Fruit fly (Drosophila melanogaster) whole organism: ENCODE measurements around the gene PolrMT.

Experiments used
- CG8478 ChIP-seq: fragments of >200 bp; optimal IDR thresholded peaks from 2 replicates; lab custom pipeline; 2018; ENCODE audit warnings: inconsistent platforms
- Dll ChIP-seq: fragments of >200 bp; optimal IDR thresholded peaks from 2 replicates; lab custom pipeline; 2017
- EcR ChIP-seq, 2 experiments: fragments of >200 bp; optimal IDR thresholded peaks; 2 replicates each; lab custom pipeline; 2017; ENCODE audit warnings: missing biosample characterization in 2 of 2, missing genetic modification characterization in 2 of 2, missing genetic modification reagents in 2 of 2
- pan ChIP-seq: fragments of >200 bp; optimal IDR thresholded peaks from 2 replicates; lab custom pipeline; 2017
- psq ChIP-seq: fragments of >200 bp; optimal IDR thresholded peaks from 2 replicates; lab custom pipeline; 2017
- usp ChIP-seq: fragments of >200 bp; optimal IDR thresholded peaks from 2 replicates; lab custom pipeline; 2017; ENCODE audit warnings: missing biosample characterization, missing genetic modification characterization, mixed read lengths

PolrMT gene

dm6 chr2L:1134011-1134743 is 26.0 kb upstream of the PolrMT start, which contains the start of the genes Iris and CG4577:
Gene Iris, minus strand, starts transcription at chr2L:1134098.
Gene CG4577, plus strand, starts transcription at chr2L:1134693.
- TF ChIP-seq Dll (lab: Kevin White, UChicago) (no peak), CG8478 (lab: Kevin White, UChicago) (no peak), EcR (GFP tag; optimal IDR thresholded peaks at IDR 0.05; lab: Kevin White, UChicago) (no peak), pan (no peak), psq (no peak), usp (GFP tag; lab: Kevin White, UChicago) (no peak)

DNA sequence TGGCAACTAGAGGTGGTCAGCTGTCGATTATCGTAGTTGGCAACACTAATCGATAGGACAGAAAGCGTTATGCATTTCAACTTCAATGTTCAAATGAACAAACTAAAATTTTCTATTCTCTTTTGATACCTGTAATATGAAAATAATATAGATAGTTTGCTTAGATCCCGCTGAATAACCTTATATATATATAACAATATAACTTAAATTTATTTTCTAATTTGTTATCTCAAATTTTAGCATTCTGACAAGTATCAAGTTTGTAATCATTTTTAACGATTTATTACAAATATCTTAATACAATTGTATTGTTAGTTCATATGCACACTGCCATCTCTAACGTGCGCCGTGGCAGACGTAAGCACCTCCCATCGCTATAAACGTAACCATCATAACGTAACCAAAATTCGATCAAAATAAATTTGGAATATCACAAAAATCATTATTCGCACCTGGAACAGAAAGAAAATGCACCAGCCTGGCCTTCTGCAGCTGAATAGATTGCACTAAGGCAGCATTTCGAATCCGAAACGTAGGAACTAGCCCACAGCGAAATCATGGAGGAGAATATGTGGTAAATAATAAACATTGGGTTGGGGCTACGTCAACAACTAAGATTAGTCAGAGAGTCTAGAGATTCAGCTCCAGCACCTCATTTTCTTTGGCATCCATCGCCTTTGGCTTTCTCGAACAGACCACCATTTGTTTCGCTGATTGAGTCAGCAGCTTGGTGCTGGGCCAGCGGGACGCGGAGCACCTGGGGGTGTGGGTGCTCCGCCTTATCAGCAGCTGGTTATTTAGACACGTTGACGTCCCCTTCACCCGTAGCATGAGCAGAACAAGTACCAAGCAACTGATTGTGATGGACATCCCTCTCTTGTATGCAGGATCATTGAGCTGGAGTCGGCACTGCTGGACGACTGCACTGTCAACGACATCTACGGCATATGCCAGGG is 21.0 kb upstream of the PolrMT start, which contains the start of the genes Pino and TBC1D23:
Pino (minus strand) TSS at position 22 of the 956 bp plus-strand sequence.
TBC1D23 (plus strand) TSS at position 385 of the 956 bp plus-strand sequence.
- no peak for TF ChIP-seq CG8478 (lab: Kevin White, UChicago)
- no peak for TF ChIP-seq psq
- no peak for TF ChIP-seq EcR (GFP tag; optimal IDR thresholded peaks at IDR 0.05; lab: Kevin White, UChicago)
- no peak for TF ChIP-seq Dll (lab: Kevin White, UChicago)
- TF ChIP-seq pan, result no peak

- no peak for TF ChIP-seq EcR (GFP tag; optimal IDR thresholded peaks at IDR 0.05; lab: Kevin White, UChicago)
- TF ChIP-seq pan, result no peak
- no peak for TF ChIP-seq Dll (lab: Kevin White, UChicago)
- TF ChIP-seq CG8478 (lab: Kevin White, UChicago), result no peak
- no peak for TF ChIP-seq psq
- no peak for TF ChIP-seq usp (GFP tag; lab: Kevin White, UChicago)
Observed at dm6 chr2L:1128344-1128931, 20.3 kb upstream of the PolrMT start.

- TF ChIP-seq psq (no peak), usp (GFP tag; lab: Kevin White, UChicago) (no peak), Dll (lab: Kevin White, UChicago) (no peak)
Observed at dm6 chr2L:1127434-1128089, 19.4 kb upstream of the PolrMT start.

DNA sequence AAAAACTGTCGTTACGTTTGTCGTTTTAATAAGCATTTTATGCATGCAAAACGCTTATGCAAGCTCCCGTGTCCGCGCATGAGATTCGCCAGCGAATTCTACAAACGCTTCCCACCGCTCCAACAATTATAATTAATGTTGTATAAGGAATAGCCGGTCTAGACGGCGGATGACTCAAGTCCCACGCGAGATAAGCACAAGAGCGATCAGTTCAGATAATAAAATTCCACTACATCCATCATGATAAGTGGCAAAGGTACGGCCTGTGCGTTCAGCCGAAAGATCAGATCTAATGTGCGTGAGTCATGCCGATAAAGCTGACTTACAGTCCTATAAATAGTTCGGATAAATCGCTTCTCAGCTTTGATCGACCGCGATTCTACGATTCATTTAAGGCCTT is 18.4 kb upstream of the PolrMT start:
- no peak for TF ChIP-seq pan
- TF ChIP-seq CG8478 (lab: Kevin White, UChicago), result no peak
- TF ChIP-seq usp (GFP tag; lab: Kevin White, UChicago), result no peak
- no peak for TF ChIP-seq psq
- no peak for TF ChIP-seq Dll (lab: Kevin White, UChicago)
- no peak for TF ChIP-seq EcR (GFP tag; optimal IDR thresholded peaks at IDR 0.05; lab: Kevin White, UChicago)

DNA sequence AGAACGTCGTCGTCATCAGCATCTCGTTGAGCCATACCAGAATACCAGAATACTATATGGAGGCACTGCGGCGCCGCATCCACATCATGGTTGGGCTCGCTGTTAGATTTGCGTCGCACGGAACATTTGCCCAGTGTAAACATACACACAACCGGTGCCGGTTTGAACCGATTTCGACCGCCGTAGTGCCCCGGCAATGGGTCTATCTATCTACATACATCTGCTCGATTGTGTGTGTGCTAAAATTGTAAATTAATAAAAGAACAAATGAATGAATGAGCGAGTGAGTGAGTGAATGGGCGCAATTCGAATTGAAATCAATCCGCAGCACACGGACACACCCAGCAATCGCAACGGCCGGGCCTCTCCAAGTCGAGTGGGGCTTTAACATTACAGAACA is 17.3 kb upstream of the PolrMT start:
- no peak for TF ChIP-seq usp (GFP tag; lab: Kevin White, UChicago)
- no peak for TF ChIP-seq EcR (GFP tag; optimal IDR thresholded peaks at IDR 0.05; lab: Kevin White, UChicago)
- no peak for TF ChIP-seq psq
- TF ChIP-seq CG8478 (lab: Kevin White, UChicago), result no peak
- TF ChIP-seq pan, result no peak
- TF ChIP-seq Dll (lab: Kevin White, UChicago), result no peak

DNA sequence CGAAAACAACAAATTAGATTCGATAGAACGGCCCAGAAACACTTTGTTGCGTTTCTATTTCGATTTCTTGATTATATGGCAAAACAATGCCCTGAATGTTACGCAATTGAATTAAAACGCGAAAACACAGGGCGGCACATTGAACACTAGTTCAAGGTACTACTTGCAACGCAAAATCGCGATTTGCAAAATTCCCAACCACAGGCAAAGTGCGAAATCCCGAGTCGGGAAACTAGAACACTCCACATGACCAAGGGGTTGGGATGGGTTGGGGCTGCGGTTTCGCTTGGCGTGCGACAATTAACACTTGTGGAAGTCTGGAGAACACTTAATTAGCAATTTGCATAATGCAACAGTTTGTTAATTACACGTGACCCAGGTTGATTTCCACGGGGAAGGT is 16.1 kb upstream of the PolrMT start:
- TF ChIP-seq usp (GFP tag; lab: Kevin White, UChicago) (no peak), CG8478 (lab: Kevin White, UChicago) (no peak), EcR (GFP tag; optimal IDR thresholded peaks at IDR 0.05; lab: Kevin White, UChicago) (no peak), psq (no peak), Dll (lab: Kevin White, UChicago) (no peak), pan (no peak)

DNA sequence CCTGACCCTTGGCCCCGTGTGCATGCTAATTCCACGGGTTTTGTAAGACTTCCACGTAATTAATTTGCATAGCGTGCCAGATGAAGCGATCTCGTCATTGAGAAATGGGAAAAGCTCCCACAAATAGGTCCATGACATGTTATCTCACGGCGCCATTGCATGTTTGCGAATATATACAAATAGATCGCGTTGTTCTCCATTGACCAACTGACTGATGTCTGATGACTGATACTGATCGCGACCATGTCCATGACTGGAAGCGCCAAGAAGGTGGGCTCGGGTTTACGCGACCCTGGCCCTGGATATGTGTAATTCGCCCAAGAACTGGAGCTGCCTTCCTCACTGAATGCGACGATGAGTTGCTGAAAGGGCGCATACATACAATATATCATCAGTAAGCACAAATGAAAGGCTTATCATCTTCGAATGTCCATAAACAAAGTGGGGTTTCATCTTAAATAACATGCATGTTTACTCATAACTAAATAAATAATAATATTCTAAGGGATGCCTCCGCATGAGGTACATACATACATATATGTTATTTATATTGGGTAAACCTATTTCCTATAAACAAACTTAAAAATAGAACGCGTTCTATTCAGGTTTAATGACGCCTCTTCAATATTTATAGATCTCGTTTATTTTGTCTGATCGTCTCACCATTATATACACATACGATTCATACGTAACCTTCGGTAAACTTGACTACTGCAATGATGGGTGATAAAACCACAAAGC is 15.1 kb upstream of the PolrMT start:
- TF ChIP-seq psq (no peak), EcR (GFP tag; optimal IDR thresholded peaks at IDR 0.05; lab: Kevin White, UChicago) (no peak), pan (no peak)

DNA sequence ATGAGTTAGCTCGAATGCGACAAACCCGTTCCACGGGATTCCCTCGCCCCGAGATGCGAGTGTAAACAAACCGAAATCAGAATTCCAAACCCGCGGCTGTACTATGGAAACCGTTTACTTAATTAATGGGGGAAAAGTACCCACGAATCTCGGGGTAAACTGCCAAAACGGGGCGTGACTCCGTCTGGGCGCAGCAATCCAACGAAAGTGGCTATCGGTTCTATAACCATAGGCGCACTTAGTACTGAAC is 14.5 kb upstream of the PolrMT start:
- no peak for TF ChIP-seq psq

- TF ChIP-seq psq (no peak), EcR (GFP tag; optimal IDR thresholded peaks at IDR 0.05; lab: Kevin White, UChicago) (no peak), pan (no peak), usp (GFP tag; lab: Kevin White, UChicago) (no peak), Dll (lab: Kevin White, UChicago) (no peak), CG8478 (lab: Kevin White, UChicago) (no peak)
Observed at dm6 chr2L:1121942-1122710, 14.0 kb upstream of the PolrMT start.
